Fruit fly (Drosophila melanogaster) whole organism, prepupa: Measurements from ENCODE around the gene tld.
A peak's percentile ranks its signal among the peaks of the same experiment; 100 is the strongest.

Source experiments
- CG11294 ChIP-seq: fragments of 200-800 bp; sonication (Bioruptor generic); IDR thresholded peaks from 2 replicates; pipeline ENCODE4 v1.3.6; 2022; ENCODE audit warnings: missing biosample characterization, missing genetic modification characterization
- CG11902 ChIP-seq: fragments of 200-800 bp; sonication (Bioruptor generic); optimal IDR thresholded peaks from 3 replicates; lab custom pipeline; 2016; ENCODE audit warnings: missing biosample characterization, missing genetic modification characterization
- CG16779 ChIP-seq: fragments of 200-800 bp; sonication (Bioruptor generic); optimal IDR thresholded peaks from 3 replicates; lab custom pipeline; 2017; ENCODE audit warnings: missing biosample characterization, mild to moderate bottlenecking, missing genetic modification characterization
- CG31627 ChIP-seq: fragments of 200-800 bp; sonication (Bioruptor generic); optimal IDR thresholded peaks from 3 replicates; lab custom pipeline; 2016; ENCODE audit warnings: missing biosample characterization, missing genetic modification characterization
- CG34406 ChIP-seq: fragments of 200-800 bp; sonication (Bioruptor generic); optimal IDR thresholded peaks from 3 replicates; lab custom pipeline; 2016; ENCODE audit warnings: missing biosample characterization, missing genetic modification characterization
- CG3919 ChIP-seq: fragments of 200-800 bp; sonication (Bioruptor generic); optimal IDR thresholded peaks from 3 replicates; lab custom pipeline; 2016; ENCODE audit warnings: missing biosample characterization, missing genetic modification characterization
- CG4318 ChIP-seq: fragments of 200-800 bp; sonication (Bioruptor generic); optimal IDR thresholded peaks from 3 replicates; lab custom pipeline; 2017; ENCODE audit warnings: missing biosample characterization, mild to moderate bottlenecking, missing genetic modification characterization
- CG6163 ChIP-seq: fragments of 200-800 bp; sonication (Bioruptor generic); IDR thresholded peaks from 3 replicates; pipeline ENCODE4 v1.3.6; 2022; ENCODE audit warnings: missing biosample characterization, missing genetic modification characterization
- CG6276 ChIP-seq: fragments of 200-800 bp; sonication (Bioruptor generic); optimal IDR thresholded peaks from 2 replicates; lab custom pipeline; 2017; ENCODE audit warnings: missing biosample characterization, mild to moderate bottlenecking, missing genetic modification characterization
- CG6808 ChIP-seq: fragments of 200-800 bp; sonication (Bioruptor generic); optimal IDR thresholded peaks from 3 replicates; lab custom pipeline; 2017; ENCODE audit warnings: missing biosample characterization, missing genetic modification characterization, mild to moderate bottlenecking, moderate library complexity, missing genetic modification reagents
- CG8119 ChIP-seq: fragments of 200-800 bp; sonication (Bioruptor generic); IDR thresholded peaks from 3 replicates; pipeline ENCODE4 v1.3.6; 2022; ENCODE audit warnings: missing biosample characterization, missing genetic modification characterization
- CG8319 ChIP-seq: fragments of 200-800 bp; sonication (Bioruptor generic); optimal IDR thresholded peaks from 3 replicates; lab custom pipeline; 2016; ENCODE audit warnings: missing biosample characterization, missing genetic modification characterization
- CG8632 ChIP-seq: fragments of 200-800 bp; sonication (Bioruptor generic); optimal IDR thresholded peaks from 3 replicates; lab custom pipeline; 2016; ENCODE audit warnings: missing biosample characterization, missing genetic modification characterization
- Eip78C ChIP-seq: fragments of 200-800 bp; sonication (Bioruptor generic); peaks from one replicate; lab custom pipeline; 2016; ENCODE audit warnings: missing biosample characterization, missing genetic modification characterization
- Gug ChIP-seq: fragments of 200-800 bp; sonication (Bioruptor generic); IDR thresholded peaks from 2 replicates; pipeline ENCODE4 v1.3.6; 2022; ENCODE audit warnings: missing biosample characterization, missing genetic modification characterization
- Hr38 ChIP-seq: sonication (Bioruptor generic); optimal IDR thresholded peaks from 2 replicates; lab custom pipeline; 2016; ENCODE audit warnings: missing biosample characterization, missing genetic modification characterization
- Hr39 ChIP-seq: fragments of 200-800 bp; sonication (Bioruptor generic); optimal IDR thresholded peaks from 2 replicates; lab custom pipeline; 2016; ENCODE audit warnings: missing biosample characterization, missing genetic modification characterization
- Met ChIP-seq: fragments of 200-800 bp; sonication (Bioruptor generic); optimal IDR thresholded peaks from 3 replicates; lab custom pipeline; 2016; ENCODE audit warnings: missing biosample characterization, missing genetic modification characterization
- Smox ChIP-seq: fragments of 200-800 bp; sonication (Bioruptor generic); optimal IDR thresholded peaks from 3 replicates; lab custom pipeline; 2016; ENCODE audit warnings: missing biosample characterization, missing genetic modification characterization
- Sox15 ChIP-seq: fragments of 200-800 bp; sonication (Bioruptor generic); optimal IDR thresholded peaks from 3 replicates; lab custom pipeline; 2016; ENCODE audit warnings: missing biosample characterization, missing genetic modification characterization
- achi ChIP-seq: fragments of 200-800 bp; sonication (Bioruptor generic); optimal IDR thresholded peaks from 3 replicates; lab custom pipeline; 2016; ENCODE audit warnings: missing biosample characterization, missing genetic modification characterization
- acj6 ChIP-seq: fragments of 200-800 bp; sonication (Bioruptor generic); optimal IDR thresholded peaks from 3 replicates; lab custom pipeline; 2016; ENCODE audit warnings: missing biosample characterization, missing genetic modification characterization
- dsx ChIP-seq: fragments of 200-800 bp; optimal IDR thresholded peaks from 3 replicates; lab custom pipeline; 2019; ENCODE audit warnings: missing biosample characterization, mild to moderate bottlenecking, missing genetic modification characterization, moderate library complexity; ENCODE audit not compliant: poor library complexity, severe bottlenecking
- eg ChIP-seq: fragments of 200-800 bp; sonication (Bioruptor generic); IDR thresholded peaks from 3 replicates; pipeline ENCODE4 v1.3.6; 2022; ENCODE audit warnings: missing biosample characterization, missing genetic modification characterization
- esn ChIP-seq: fragments of 200-800 bp; sonication (Bioruptor generic); optimal IDR thresholded peaks from 2 replicates; lab custom pipeline; 2016; ENCODE audit warnings: missing biosample characterization, mild to moderate bottlenecking, missing genetic modification characterization, moderate library complexity
- fd59A ChIP-seq: fragments of 200-800 bp; sonication (Bioruptor generic); optimal IDR thresholded peaks from 2 replicates; lab custom pipeline; 2017; ENCODE audit warnings: missing biosample characterization, mild to moderate bottlenecking, missing genetic modification characterization, missing genetic modification reagents
- salr ChIP-seq, 2 experiments: fragments of 200-800 bp; sonication (Bioruptor generic); optimal IDR thresholded peaks; 3 replicates each; lab custom pipeline; 2016 to 2018; ENCODE audit warnings: missing biosample characterization in 2 of 2, missing genetic modification characterization in 2 of 2, mild to moderate bottlenecking in 1 of 2
- spab ChIP-seq: fragments of 200-800 bp; sonication (Bioruptor generic); optimal IDR thresholded peaks from 2 replicates; lab custom pipeline; 2017; ENCODE audit warnings: missing biosample characterization, mild to moderate bottlenecking, missing genetic modification characterization, missing genetic modification reagents
- svp ChIP-seq: fragments of 200-800 bp; sonication (Bioruptor generic); peaks from one replicate; lab custom pipeline; 2016; ENCODE audit warnings: missing biosample characterization, missing genetic modification characterization
- vri ChIP-seq: fragments of 200-800 bp; sonication (Bioruptor generic); optimal IDR thresholded peaks from 3 replicates; lab custom pipeline; 2016; ENCODE audit warnings: missing biosample characterization, mild to moderate bottlenecking, missing genetic modification characterization

Gene tld

dm6 chr3R:24720459-24721370 is 28.8 kb upstream of the tld start:
- TF ChIP-seq CG11902: no peak
- peak; percentile 23 for TF ChIP-seq achi (GFP tag; lab: Kevin White, UChicago)
- peak; percentile 79 for TF ChIP-seq CG3919 (GFP tag; lab: Kevin White, UChicago)
- TF ChIP-seq salr (GFP tag; optimal IDR thresholded peaks at IDR 0.05; lab: Kevin White, UChicago): peak in 1 of 2 experiments; percentile 36
- peak; percentile 68 for TF ChIP-seq svp (GFP tag; lab: Kevin White, UChicago)
- peak; percentile 43; the same call in 1 of the 3 replicates for TF ChIP-seq eg
- TF ChIP-seq dsx (GFP tag; lab: Kevin White, UChicago): peak; percentile 32
- peak; percentile 76 for TF ChIP-seq CG6163 (GFP tag; lab: Robert Waterston, UW)
- no peak for TF ChIP-seq spab (GFP tag; lab: Kevin White, UChicago)
- TF ChIP-seq CG6808 (GFP tag; lab: Kevin White, UChicago): peak; percentile 6
- peak; percentile 3 for TF ChIP-seq Eip78C (GFP tag; lab: Kevin White, UChicago)

- TF ChIP-seq CG11294 (GFP tag; lab: Robert Waterston, UW) (no peak), CG8119 (GFP tag; lab: Robert Waterston, UW) (no peak), spab (GFP tag; lab: Kevin White, UChicago) (no peak), CG34406 (GFP tag; lab: Kevin White, UChicago) (no peak), CG6808 (GFP tag; lab: Kevin White, UChicago) (no peak), Met (GFP tag; lab: Kevin White, UChicago) (no peak), CG8319 (GFP tag; lab: Kevin White, UChicago) (no peak), Sox15 (no peak), esn (GFP tag; lab: Kevin White, UChicago) (no peak), Smox (no peak), CG31627 (GFP tag; lab: Kevin White, UChicago) (no peak), Gug (GFP tag; lab: Robert Waterston, UW) (no peak), vri (GFP tag; lab: Kevin White, UChicago) (no peak), fd59A (no peak), Hr39 (GFP tag; lab: Kevin White, UChicago) (no peak), CG16779 (no peak), CG11902 (no peak), CG4318 (GFP tag; lab: Kevin White, UChicago) (no peak), CG6163 (GFP tag; lab: Robert Waterston, UW) (no peak)
These were observed 23.1 kb upstream of the tld start for dm6 chr3R:24726347-24726891.

dm6 chr3R:24727038-24727437 is 22.5 kb upstream of the tld start:
- TF ChIP-seq Hr38: no peak
- peak; percentile 97 for TF ChIP-seq svp (GFP tag; lab: Kevin White, UChicago)

dm6 chr3R:24753561-24754027 is 4.1 kb downstream of the tld start, which contains the start of gene asp:
Gene asp (plus strand): TSS chr3R:24753849.
- TF ChIP-seq Smox: peak; percentile 12
- no peak for TF ChIP-seq CG6276 (GFP tag; lab: Kevin White, UChicago)
- TF ChIP-seq svp (GFP tag; lab: Kevin White, UChicago): peak; percentile 30
- no peak for TF ChIP-seq CG8632 (GFP tag; lab: Kevin White, UChicago)
- TF ChIP-seq, all 60 proteins: peak for 2

dm6 chr3R:24764971-24765370 is 15.4 kb downstream of the tld start, which contains the start of gene AstA:
Gene AstA (minus strand): TSS chr3R:24765071.
- TF ChIP-seq CG8632 (GFP tag; lab: Kevin White, UChicago) (no peak), CG8119 (GFP tag; lab: Robert Waterston, UW) (no peak), acj6 (GFP tag; lab: Kevin White, UChicago) (no peak), CG8319 (GFP tag; lab: Kevin White, UChicago) (no peak)
